Fruit fly (Drosophila melanogaster) whole organism, embryonic: ENCODE results near the gene robl62A.
A peak's percentile ranks its signal among the peaks of the same experiment; 100 is the strongest.

Experiments
- Ada2b ChIP-seq: fragments of 200-800 bp; sonication (Bioruptor generic); IDR thresholded peaks from 2 replicates; pipeline ENCODE4 v1.3.6; 2022; ENCODE audit warnings: missing biosample characterization, missing genetic modification characterization
- B-H2 ChIP-seq: fragments of 200-800 bp; sonication (Bioruptor generic); optimal IDR thresholded peaks from 2 replicates; lab custom pipeline; 2018; ENCODE audit warnings: missing biosample characterization, mild to moderate bottlenecking, missing genetic modification characterization
- CG10274 ChIP-seq: fragments of 200-800 bp; sonication (Bioruptor generic); optimal IDR thresholded peaks from 3 replicates; lab custom pipeline; 2017; ENCODE audit warnings: missing biosample characterization, mild to moderate bottlenecking, missing genetic modification characterization
- CG10321 ChIP-seq: fragments of 200-800 bp; sonication (Bioruptor generic); IDR thresholded peaks from 2 replicates; pipeline ENCODE4 v1.3.6; 2022; ENCODE audit warnings: missing biosample characterization, missing genetic modification characterization
- CG11560 ChIP-seq: fragments of 200-800 bp; sonication (Bioruptor generic); IDR thresholded peaks from 3 replicates; pipeline ENCODE4 v1.3.6; 2022; ENCODE audit warnings: missing biosample characterization, missing genetic modification characterization
- CG12071 ChIP-seq: fragments of 200-800 bp; sonication (Bioruptor generic); optimal IDR thresholded peaks from 3 replicates; lab custom pipeline; 2018; ENCODE audit warnings: missing biosample characterization, mild to moderate bottlenecking, missing genetic modification characterization
- CG12942 ChIP-seq: fragments of 200-800 bp; sonication (Bioruptor generic); optimal IDR thresholded peaks from 3 replicates; lab custom pipeline; 2016; ENCODE audit warnings: missing biosample characterization, missing genetic modification characterization
- CG13296 ChIP-seq: fragments of 200-800 bp; sonication (Bioruptor generic); optimal IDR thresholded peaks from 3 replicates; lab custom pipeline; 2018; ENCODE audit warnings: missing biosample characterization, mild to moderate bottlenecking, missing genetic modification characterization
- CG15514 ChIP-seq: fragments of 200-800 bp; sonication (Bioruptor generic); optimal IDR thresholded peaks from 3 replicates; lab custom pipeline; 2017; ENCODE audit warnings: missing biosample characterization, missing genetic modification characterization, mild to moderate bottlenecking, moderate library complexity, missing genetic modification reagents
- CG18011 ChIP-seq: fragments of 200-800 bp; sonication (Bioruptor generic); optimal IDR thresholded peaks from 2 replicates; lab custom pipeline; 2017; ENCODE audit warnings: missing biosample characterization, missing genetic modification characterization, mild to moderate bottlenecking, moderate library complexity, missing genotype
- CG2199 ChIP-seq: fragments of 200-800 bp; sonication (Bioruptor generic); IDR thresholded peaks from 3 replicates; pipeline ENCODE4 v1.3.6; 2022; ENCODE audit warnings: missing biosample characterization, missing genetic modification characterization
- CG30403 ChIP-seq: fragments of 200-800 bp; sonication (Bioruptor generic); optimal IDR thresholded peaks from 3 replicates; lab custom pipeline; 2016; ENCODE audit warnings: missing biosample characterization, missing genetic modification characterization
- CG3163 ChIP-seq: fragments of 200-800 bp; sonication (Bioruptor generic); optimal IDR thresholded peaks from 3 replicates; lab custom pipeline; 2016; ENCODE audit warnings: missing biosample characterization, missing genetic modification characterization
- CG4617 ChIP-seq: fragments of 200-800 bp; sonication (Bioruptor generic); optimal IDR thresholded peaks from 3 replicates; lab custom pipeline; 2016; ENCODE audit warnings: missing biosample characterization, missing genetic modification characterization, borderline replicate concordance
- CG7786 ChIP-seq: fragments of 200-800 bp; sonication (Bioruptor generic); optimal IDR thresholded peaks from 2 replicates; lab custom pipeline; 2016; ENCODE audit warnings: missing biosample characterization, missing genetic modification characterization
- CG7963 ChIP-seq: fragments of 200-800 bp; sonication (Bioruptor generic); IDR thresholded peaks from 3 replicates; pipeline ENCODE4 v1.3.6; 2022; ENCODE audit warnings: missing biosample characterization, missing genetic modification characterization; ENCODE audit not compliant: partially characterized antibody
- CkIIα-i1 ChIP-seq: fragments of 200-800 bp; sonication (Bioruptor generic); IDR thresholded peaks from 2 replicates; pipeline ENCODE4 v1.3.6; 2022; ENCODE audit warnings: missing biosample characterization, missing genetic modification characterization
- CoRest ChIP-seq: fragments of 200-800 bp; sonication (Bioruptor generic); optimal IDR thresholded peaks from 3 replicates; lab custom pipeline; 2018; ENCODE audit warnings: missing biosample characterization, mild to moderate bottlenecking, missing genetic modification characterization, moderate library complexity
- Dip3 ChIP-seq: fragments of 200-800 bp; sonication (Bioruptor generic); optimal IDR thresholded peaks from 3 replicates; lab custom pipeline; 2016; ENCODE audit warnings: missing biosample characterization, missing genetic modification characterization
- Drgx ChIP-seq: fragments of 200-800 bp; sonication (Bioruptor generic); IDR thresholded peaks from 2 replicates; pipeline ENCODE4 v1.3.6; 2022; ENCODE audit warnings: missing biosample characterization, missing genetic modification characterization
- Elba2 ChIP-seq: fragments of 200-800 bp; sonication (Bioruptor generic); optimal IDR thresholded peaks from 3 replicates; lab custom pipeline; 2016; ENCODE audit warnings: missing biosample characterization, missing genetic modification characterization
- Jarid2 ChIP-seq: fragments of 200-800 bp; sonication (Bioruptor generic); optimal IDR thresholded peaks from 3 replicates; lab custom pipeline; 2017; ENCODE audit warnings: mild to moderate bottlenecking, missing biosample characterization, missing genetic modification reagents, missing genetic modification characterization
- MTF-1 ChIP-seq: fragments of 200-800 bp; sonication (Bioruptor generic); optimal IDR thresholded peaks from 2 replicates; lab custom pipeline; 2018; ENCODE audit warnings: missing biosample characterization, mild to moderate bottlenecking, missing genetic modification characterization, borderline replicate concordance
- Meics ChIP-seq: fragments of 200-800 bp; sonication (Bioruptor generic); optimal IDR thresholded peaks from 2 replicates; lab custom pipeline; 2017; ENCODE audit warnings: missing biosample characterization, mild to moderate bottlenecking, missing genetic modification characterization
- NC2β ChIP-seq: fragments of 200-800 bp; sonication (Bioruptor generic); optimal IDR thresholded peaks from 2 replicates; lab custom pipeline; 2016; ENCODE audit warnings: missing biosample characterization, missing genetic modification characterization
- Taf1 ChIP-seq: fragments of 200-800 bp; sonication (Bioruptor generic); IDR thresholded peaks from 2 replicates; pipeline ENCODE4 v1.3.6; 2022; ENCODE audit warnings: missing biosample characterization, missing genetic modification characterization
- al ChIP-seq: fragments of 200-800 bp; sonication (Bioruptor generic); IDR thresholded peaks from 2 replicates; pipeline ENCODE4 v1.3.6; 2022; ENCODE audit warnings: missing biosample characterization, missing genetic modification characterization
- ash1 ChIP-seq: fragments of 200-800 bp; sonication (Bioruptor generic); optimal IDR thresholded peaks from 2 replicates; lab custom pipeline; 2018; ENCODE audit warnings: missing biosample characterization, mild to moderate bottlenecking, missing genetic modification characterization
- bigmax ChIP-seq: fragments of 200-800 bp; sonication (Bioruptor generic); optimal IDR thresholded peaks from 2 replicates; lab custom pipeline; 2018; ENCODE audit warnings: missing biosample characterization, mild to moderate bottlenecking, missing genetic modification characterization
- chinmo ChIP-seq: fragments of 200-800 bp; sonication (Bioruptor generic); IDR thresholded peaks from 4 replicates; pipeline ENCODE4 v1.3.6; 2022; ENCODE audit warnings: missing biosample characterization, missing genetic modification characterization; ENCODE audit not compliant: partially characterized antibody
- chm ChIP-seq: fragments of 200-800 bp; sonication (Bioruptor generic); IDR thresholded peaks from 2 replicates; pipeline ENCODE4 v1.3.6; 2022; ENCODE audit warnings: missing biosample characterization, missing genetic modification characterization
- crp ChIP-seq, 2 experiments: fragments of 200-800 bp; sonication (Bioruptor generic); optimal IDR thresholded peaks; 2 replicates in 1 of 2; 3 replicates in 1 of 2; lab custom pipeline; 2017; ENCODE audit warnings: missing biosample characterization in 2 of 2, missing genetic modification characterization in 2 of 2, mild to moderate bottlenecking in 1 of 2, moderate library complexity in 1 of 2
- dan ChIP-seq: fragments of 200-800 bp; sonication (Bioruptor generic); IDR thresholded peaks from 2 replicates; pipeline ENCODE4 v1.3.6; 2022; ENCODE audit warnings: missing biosample characterization, missing genetic modification characterization
- dpn ChIP-seq, 2 experiments: fragments of 200-800 bp; sonication (Bioruptor generic); optimal IDR thresholded peaks; 3 replicates each; lab custom pipeline; 2016; ENCODE audit warnings: missing biosample characterization in 2 of 2, missing genetic modification characterization in 2 of 2
- gem ChIP-seq: fragments of 200-800 bp; sonication (Bioruptor generic); optimal IDR thresholded peaks from 2 replicates; lab custom pipeline; 2019; ENCODE audit warnings: missing biosample characterization, mild to moderate bottlenecking, missing genetic modification characterization, moderate library complexity
- odd ChIP-seq: fragments of 200-800 bp; sonication (Bioruptor generic); optimal IDR thresholded peaks from 2 replicates; lab custom pipeline; 2017; ENCODE audit warnings: missing biosample characterization, mild to moderate bottlenecking, missing genetic modification characterization
- rib ChIP-seq: fragments of 200-800 bp; sonication (Bioruptor generic); IDR thresholded peaks from 2 replicates; pipeline ENCODE4 v1.3.6; 2022; ENCODE audit warnings: missing biosample characterization, missing genetic modification characterization
- ro ChIP-seq: fragments of 200-800 bp; sonication (Bioruptor generic); IDR thresholded peaks from 2 replicates; pipeline ENCODE4 v1.3.6; 2022; ENCODE audit warnings: missing biosample characterization, missing genetic modification characterization
- sens-2 ChIP-seq: fragments of 200-800 bp; sonication (Bioruptor generic); IDR thresholded peaks from 2 replicates; pipeline ENCODE4 v1.3.6; 2022; ENCODE audit warnings: missing biosample characterization, missing genetic modification characterization
- seq ChIP-seq: fragments of 200-800 bp; sonication (Bioruptor generic); IDR thresholded peaks from 2 replicates; pipeline ENCODE4 v1.3.6; 2022; ENCODE audit warnings: missing biosample characterization, missing genetic modification characterization
- sim ChIP-seq: fragments of 200-800 bp; sonication (Bioruptor generic); IDR thresholded peaks from 2 replicates; pipeline ENCODE4 v1.3.6; 2022; ENCODE audit warnings: missing biosample characterization, missing genetic modification characterization
- sisA ChIP-seq: fragments of 200-800 bp; sonication (Bioruptor generic); IDR thresholded peaks from 2 replicates; pipeline ENCODE4 v1.3.6; 2022; ENCODE audit warnings: missing biosample characterization, missing genetic modification characterization
- sna ChIP-seq: fragments of 200-800 bp; sonication (Bioruptor generic); IDR thresholded peaks from 2 replicates; pipeline ENCODE4 v1.3.6; 2022; ENCODE audit warnings: missing biosample characterization, missing genetic modification characterization; ENCODE audit not compliant: partially characterized antibody
- toy ChIP-seq: fragments of 200-800 bp; sonication (Bioruptor generic); IDR thresholded peaks from 2 replicates; pipeline ENCODE4 v1.3.6; 2022; ENCODE audit warnings: missing biosample characterization, missing genetic modification characterization
- yki ChIP-seq: fragments of >200 bp; optimal IDR thresholded peaks from 3 replicates; lab custom pipeline; 2018
- z ChIP-seq: fragments of 200-800 bp; sonication (Bioruptor generic); IDR thresholded peaks from 3 replicates; pipeline ENCODE4 v1.3.6; 2022; ENCODE audit warnings: missing biosample characterization, missing genetic modification characterization
- zen ChIP-seq: fragments of 200-800 bp; sonication (Bioruptor generic); optimal IDR thresholded peaks from 3 replicates; lab custom pipeline; 2018; ENCODE audit warnings: missing biosample characterization, mild to moderate bottlenecking, missing genetic modification characterization, moderate library complexity

Gene robl62A

dm6 chr3L:1516631-1517273 lies 39.3 kb downstream of the robl62A start, which contains the start of gene cue (continued):
- no peak for TF ChIP-seq CG7786
- peak; percentile 38 for TF ChIP-seq MTF-1 (GFP tag; lab: Kevin White, UChicago)
- no peak for TF ChIP-seq CoRest
- TF ChIP-seq chm (GFP tag; lab: Robert Waterston, UW), result 0 out of 2 replicates have a peak, but pooled peaks have one; percentile 14
- TF ChIP-seq seq (GFP tag; lab: Robert Waterston, UW), result 0 out of 2 replicates have a peak, but pooled peaks have one; percentile 6
- peak; percentile 63 for TF ChIP-seq CG15514 (GFP tag; lab: Kevin White, UChicago)
- TF ChIP-seq CG30403 (GFP tag; lab: Kevin White, UChicago), result no peak
- TF ChIP-seq Dip3, result no peak
- peak; percentile 17 for TF ChIP-seq Elba2 (GFP tag; lab: Kevin White, UChicago)
- TF ChIP-seq Taf1, result 0 out of 2 replicates have a peak, but pooled peaks have one; percentile 6
- TF ChIP-seq Jarid2 (GFP tag; lab: Kevin White, UChicago), result peak; percentile 70
- TF ChIP-seq bigmax (GFP tag; lab: Kevin White, UChicago), result peak; percentile 21
- TF ChIP-seq NC2β (GFP tag; lab: Kevin White, UChicago), result no peak
- TF ChIP-seq chinmo (GFP tag; lab: Robert Waterston, UW), result 0 out of 4 replicates have a peak, but pooled peaks have one; percentile 18
- TF ChIP-seq sim (GFP tag; lab: Robert Waterston, UW), result no peak
- TF ChIP-seq CG10274 (GFP tag; lab: Kevin White, UChicago), result peak; percentile 96
- no peak for TF ChIP-seq CG12942 (GFP tag; lab: Kevin White, UChicago)
- TF ChIP-seq, all 482 proteins: peak for 26

DNA sequence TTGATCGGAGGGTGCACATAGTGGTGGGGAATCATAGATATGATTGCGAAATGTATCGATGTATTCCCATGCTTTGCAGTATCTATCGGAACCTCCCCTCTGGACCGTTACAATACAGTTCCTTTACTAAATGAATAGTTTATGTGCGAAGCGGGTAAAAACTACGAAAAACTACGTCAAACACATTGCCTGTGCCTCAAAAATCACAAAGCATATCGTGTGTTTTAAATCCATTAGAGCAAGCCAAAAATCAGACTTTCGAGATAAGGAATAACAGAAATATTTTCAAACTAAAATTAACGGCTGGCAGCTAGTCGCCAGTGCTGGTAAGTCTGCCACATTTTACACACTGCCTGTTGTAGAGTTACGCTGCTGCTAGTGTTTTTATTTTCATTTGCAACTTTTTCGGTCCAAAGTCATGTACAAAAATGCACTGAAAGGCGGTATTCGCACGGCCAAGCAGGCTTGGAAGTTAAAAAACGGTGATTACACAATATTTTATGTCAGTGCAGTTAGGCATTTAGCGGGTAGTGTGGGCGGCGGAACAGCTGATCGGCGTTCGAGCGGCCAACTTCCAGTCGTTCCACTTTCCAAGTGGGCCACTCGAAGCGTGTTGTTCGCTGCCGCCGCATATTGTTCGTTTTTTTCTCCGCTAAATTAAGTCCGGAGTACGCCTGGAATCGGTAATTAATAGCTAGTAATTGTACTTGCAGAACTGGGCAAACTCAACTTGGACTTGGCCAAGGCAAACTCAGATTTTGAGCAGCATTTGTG lies 40.0 kb downstream of the robl62A start:
- peak; percentile 71 for TF ChIP-seq sisA
- TF ChIP-seq ro (GFP tag; lab: Robert Waterston, UW), result no peak
- no peak for TF ChIP-seq toy (GFP tag; lab: Robert Waterston, UW)
- TF ChIP-seq CkIIα-i1 (GFP tag; lab: Robert Waterston, UW), result no peak
- TF ChIP-seq sna (GFP tag; lab: Robert Waterston, UW), result peak; percentile 65; the same call in 1 of the 2 replicates
- no peak for TF ChIP-seq yki
- no peak for TF ChIP-seq zen (tag; lab: Kevin White, UChicago)
- TF ChIP-seq al (GFP tag; lab: Robert Waterston, UW), result no peak
- TF ChIP-seq CG3163 (GFP tag; lab: Kevin White, UChicago), result peak; percentile 51
- peak; percentile 71 for TF ChIP-seq Drgx (GFP tag; lab: Robert Waterston, UW)
- TF ChIP-seq B-H2 (GFP tag; lab: Kevin White, UChicago), result no peak
- TF ChIP-seq rib (GFP tag; lab: Robert Waterston, UW), result no peak
- TF ChIP-seq dan (GFP tag; lab: Robert Waterston, UW), result no peak
- peak; percentile 69 for TF ChIP-seq CG18011 (GFP tag; lab: Kevin White, UChicago)
- no peak for TF ChIP-seq odd
- peak; percentile 73 to 95 for TF ChIP-seq crp (GFP tag; optimal IDR thresholded peaks at IDR 0.05; lab: Kevin White, UChicago)
- TF ChIP-seq CG10321, result 0 out of 2 replicates have a peak, but pooled peaks have one; percentile 5
- TF ChIP-seq CG11560, result no peak
- TF ChIP-seq CG13296, result no peak
- TF ChIP-seq gem, result no peak
- no peak for TF ChIP-seq z (GFP tag; lab: Robert Waterston, UW)
- 0 out of 3 replicates have a peak, but pooled peaks have one; percentile 11 for TF ChIP-seq CG2199 (GFP tag; lab: Robert Waterston, UW)
- no peak for TF ChIP-seq ash1
- peak; percentile 72; the same call in 2 of the 3 replicates for TF ChIP-seq CG7963 (GFP tag; lab: Robert Waterston, UW)
- TF ChIP-seq seq (GFP tag; lab: Robert Waterston, UW), result 0 out of 2 replicates have a peak, but pooled peaks have one; percentile 32
- no peak for TF ChIP-seq Meics (GFP tag; lab: Kevin White, UChicago)
- TF ChIP-seq CG12071 (GFP tag; lab: Kevin White, UChicago), result peak; percentile 15
- peak; percentile 76 to 85 for TF ChIP-seq dpn (GFP tag; optimal IDR thresholded peaks at IDR 0.05; lab: Kevin White, UChicago)
- TF ChIP-seq sens-2, result no peak; the same call in 1 of the 2 replicates
- peak; percentile 55 for TF ChIP-seq Ada2b (GFP tag; lab: Robert Waterston, UW)
- TF ChIP-seq CG4617 (GFP tag; lab: Kevin White, UChicago), result peak; percentile 52
